Worm (Caenorhabditis elegans): ENCODE results near the gene cutl-17.
A peak's percentile ranks its signal among the peaks of the same experiment; 100 is the strongest.

Gene cutl-17

DNA sequence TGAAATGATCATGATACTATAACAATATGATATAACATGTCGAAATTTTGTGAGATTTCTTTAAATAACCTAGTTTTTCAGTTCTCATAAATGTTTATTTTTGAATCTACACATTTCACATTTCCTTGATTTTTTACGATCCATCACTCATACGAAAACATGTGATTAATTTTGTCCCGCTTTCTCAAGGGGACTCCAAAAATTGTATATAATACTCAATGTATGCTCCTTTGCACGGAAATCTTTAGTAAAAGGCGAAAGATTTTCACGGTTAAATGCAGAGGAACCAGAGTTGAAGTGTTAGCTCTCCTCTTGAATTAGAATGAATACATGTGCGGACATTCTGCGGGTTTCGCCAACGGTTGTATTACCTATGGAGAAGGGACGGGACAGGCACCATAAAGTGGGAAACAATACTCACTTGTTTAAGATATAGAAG lies 7.1 kb upstream of the cutl-17 start:
- peak; percentile 78 for TF ChIP-seq snpc-4 (tag; optimal IDR thresholded peaks at IDR 0.05)
- TF ChIP-seq R02D3.7 (tag; optimal IDR thresholded peaks at IDR 0.05): no peak
- peak; percentile 20 for TF ChIP-seq ama-1 (optimal IDR thresholded peaks at IDR 0.05)

DNA sequence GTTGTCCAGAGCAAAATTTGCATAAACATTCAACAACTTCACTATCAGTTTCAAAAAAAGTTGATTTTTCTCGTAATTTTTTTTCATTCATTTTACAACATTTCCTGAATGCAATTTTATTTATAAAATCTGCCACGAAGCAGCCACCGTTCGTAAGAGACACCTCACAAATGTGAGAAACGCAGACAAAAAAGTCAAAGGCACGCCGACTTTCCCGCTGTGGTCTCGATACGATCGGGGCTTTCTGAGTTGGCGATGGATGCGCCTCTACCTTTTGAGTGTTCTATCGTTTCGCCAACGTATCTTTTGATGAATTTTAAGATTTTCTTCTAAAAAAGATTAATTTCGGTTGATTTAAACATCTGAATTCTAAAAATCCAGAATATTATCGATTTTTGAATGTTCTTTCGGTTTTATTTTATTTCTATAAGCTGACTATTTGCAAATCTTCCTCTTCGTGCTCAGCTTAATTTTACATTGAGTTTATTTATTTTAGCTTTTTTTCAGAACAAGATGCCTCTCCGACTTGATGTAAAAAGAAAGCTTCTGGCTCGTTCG lies 2.0 kb upstream of the cutl-17 start, which contains the start of gene copb-2:
Gene copb-2 (plus strand): TSS at position 508 of the 558 bp plus-strand sequence.
- peak; percentile 4 for TF ChIP-seq sem-4 (tag; optimal IDR thresholded peaks at IDR 0.05)
- no peak for TF ChIP-seq nhr-11 (tag; optimal IDR thresholded peaks at IDR 0.05)
- TF ChIP-seq peb-1 (tag; optimal IDR thresholded peaks at IDR 0.05): no peak
- TF ChIP-seq nhr-21 (tag; optimal IDR thresholded peaks at IDR 0.05): no peak
- TF ChIP-seq gmeb-1 (tag; optimal IDR thresholded peaks at IDR 0.05): peak; percentile 71
- TF ChIP-seq elt-3 (tag; optimal IDR thresholded peaks at IDR 0.05): no peak
- TF ChIP-seq mbf-1 (tag; optimal IDR thresholded peaks at IDR 0.05): no peak
- TF ChIP-seq aly-2 (tag; optimal IDR thresholded peaks at IDR 0.05): no peak
- no peak for TF ChIP-seq nhr-10 (tag; optimal IDR thresholded peaks at IDR 0.05)
- peak; percentile 85 for TF ChIP-seq unc-55 (GFP tag; optimal IDR thresholded peaks at IDR 0.05)
- TF ChIP-seq ztf-1 (GFP tag; conservative IDR thresholded peaks at IDR 0.05): no peak
- no peak for TF ChIP-seq alr-1 (tag; optimal IDR thresholded peaks at IDR 0.05)
- no peak for TF ChIP-seq dmd-4 (tag; optimal IDR thresholded peaks at IDR 0.05)
- TF ChIP-seq nhr-77 (tag; optimal IDR thresholded peaks at IDR 0.05): no peak
- peak; percentile 36 for TF ChIP-seq nhr-25 (tag; optimal IDR thresholded peaks at IDR 0.05)
- peak; percentile 36 for TF ChIP-seq sma-9 (GFP tag; optimal IDR thresholded peaks at IDR 0.05)
- TF ChIP-seq sma-9 (tag; optimal IDR thresholded peaks at IDR 0.05): no peak
- peak; percentile 55 for TF ChIP-seq lin-11 (tag; optimal IDR thresholded peaks at IDR 0.05)
- no peak for TF ChIP-seq nhr-23 (tag; optimal IDR thresholded peaks at IDR 0.05)
- no peak for TF ChIP-seq ceh-16 (tag; optimal IDR thresholded peaks at IDR 0.05)
- peak; percentile 68 for TF ChIP-seq lin-13 (GFP tag; optimal IDR thresholded peaks at IDR 0.05)
- TF ChIP-seq zag-1 (tag; optimal IDR thresholded peaks at IDR 0.05): no peak
- no peak for TF ChIP-seq lin-39 (tag; optimal IDR thresholded peaks at IDR 0.05)
- TF ChIP-seq unc-62 (GFP tag; optimal IDR thresholded peaks at IDR 0.05): no peak
- TF ChIP-seq F13H6.1 (tag; optimal IDR thresholded peaks at IDR 0.05): no peak
- peak; percentile 28 for TF ChIP-seq nhr-129 (tag; optimal IDR thresholded peaks at IDR 0.05)
- TF ChIP-seq ama-1 (optimal IDR thresholded peaks at IDR 0.05): peak; percentile 12
- no peak for TF ChIP-seq R02D3.7 (tag; optimal IDR thresholded peaks at IDR 0.05)
- TF ChIP-seq egl-27 (tag; optimal IDR thresholded peaks at IDR 0.05): no peak
- peak; percentile 17 to 84 for TF ChIP-seq lsy-2 (tag; optimal IDR thresholded peaks at IDR 0.05)
- peak; percentile 67 for TF ChIP-seq snpc-4 (tag; optimal IDR thresholded peaks at IDR 0.05)
- TF ChIP-seq elt-1 (tag; optimal IDR thresholded peaks at IDR 0.05): no peak
- TF ChIP-seq ceh-82 (tag; optimal IDR thresholded peaks at IDR 0.05): no peak
- no peak for TF ChIP-seq nhr-237 (tag; optimal IDR thresholded peaks at IDR 0.05)
- TF ChIP-seq C34F6.9 (tag; optimal IDR thresholded peaks at IDR 0.05): peak; percentile 79
- no peak for TF ChIP-seq nhr-12 (tag; optimal IDR thresholded peaks at IDR 0.05)
- peak; percentile 20 for TF ChIP-seq sma-3 (GFP tag; optimal IDR thresholded peaks at IDR 0.05)
- no peak for TF ChIP-seq nhr-6 (tag; optimal IDR thresholded peaks at IDR 0.05)
- peak; percentile 93 for TF ChIP-seq crh-2 (tag; optimal IDR thresholded peaks at IDR 0.05)
- no peak for TF ChIP-seq blmp-1 (tag; optimal IDR thresholded peaks at IDR 0.05; ENCODE audit: insufficient read depth)
- peak; percentile 20 for TF ChIP-seq fos-1 (tag; optimal IDR thresholded peaks at IDR 0.05)
- no peak for TF ChIP-seq mab-5 (tag; optimal IDR thresholded peaks at IDR 0.05)

DNA sequence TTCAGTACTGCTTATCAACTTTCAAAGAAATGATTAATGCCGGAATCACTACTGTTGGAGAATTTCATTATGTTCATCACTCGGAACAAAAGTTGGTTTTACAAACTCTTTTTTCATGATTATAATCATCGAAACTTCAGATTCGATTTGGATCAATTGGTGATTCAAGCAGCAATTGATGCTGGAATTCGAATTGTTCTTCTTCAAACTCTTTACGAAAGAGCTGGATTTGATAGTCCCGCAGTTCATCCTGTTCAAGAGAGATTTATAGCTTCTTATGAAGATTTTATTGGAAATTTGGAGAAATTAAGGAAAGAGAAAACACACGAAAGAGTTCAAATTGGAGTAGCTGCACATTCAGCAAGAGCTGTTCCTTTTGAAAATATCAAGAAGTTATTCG lies 5.5 kb downstream of the cutl-17 start:
- no peak for TF ChIP-seq nhr-21 (tag; optimal IDR thresholded peaks at IDR 0.05)
- no peak for TF ChIP-seq aly-2 (tag; optimal IDR thresholded peaks at IDR 0.05)
- no peak for TF ChIP-seq mbf-1 (tag; optimal IDR thresholded peaks at IDR 0.05)
- no peak for TF ChIP-seq nhr-6 (tag; optimal IDR thresholded peaks at IDR 0.05)
- no peak for TF ChIP-seq ztf-4 (tag; optimal IDR thresholded peaks at IDR 0.05)
- no peak for TF ChIP-seq C34F6.9 (tag; optimal IDR thresholded peaks at IDR 0.05)
- TF ChIP-seq elt-1 (tag; optimal IDR thresholded peaks at IDR 0.05): no peak
- TF ChIP-seq Y55F3AM.14 (GFP tag; optimal IDR thresholded peaks at IDR 0.05): no peak
- no peak for TF ChIP-seq blmp-1 (tag; optimal IDR thresholded peaks at IDR 0.05; ENCODE audit: insufficient read depth)
- no peak for TF ChIP-seq alr-1 (tag; optimal IDR thresholded peaks at IDR 0.05)
- TF ChIP-seq nhr-23 (tag; optimal IDR thresholded peaks at IDR 0.05): no peak
- no peak for TF ChIP-seq unc-62 (GFP tag; optimal IDR thresholded peaks at IDR 0.05)
- no peak for TF ChIP-seq F13H6.1 (tag; optimal IDR thresholded peaks at IDR 0.05)
- TF ChIP-seq dmd-4 (tag; optimal IDR thresholded peaks at IDR 0.05): no peak
- no peak for TF ChIP-seq zag-1 (tag; optimal IDR thresholded peaks at IDR 0.05)
- no peak for TF ChIP-seq gmeb-1 (tag; optimal IDR thresholded peaks at IDR 0.05)

Measured in whole organism, L2 larva.